Fruit fly (Drosophila melanogaster) whole organism, adult: ENCODE results near the gene Edem2.

Experiments used
- CG11617 ChIP-seq: fragments of 200-800 bp; sonication (Bioruptor generic); optimal IDR thresholded peaks from 2 replicates; lab custom pipeline; 2017; ENCODE audit warnings: mild to moderate bottlenecking, missing biosample characterization, missing genetic modification reagents, missing genetic modification characterization
- CG12768 ChIP-seq: fragments of 200-800 bp; sonication (Bioruptor generic); optimal IDR thresholded peaks from 2 replicates; lab custom pipeline; 2017; ENCODE audit warnings: missing biosample characterization, missing genetic modification characterization, mild to moderate bottlenecking, moderate library complexity, missing genetic modification reagents
- CG14711 ChIP-seq: fragments of 200-800 bp; sonication (Bioruptor generic); optimal IDR thresholded peaks from 2 replicates; lab custom pipeline; 2018; ENCODE audit warnings: missing biosample characterization, mild to moderate bottlenecking, missing genetic modification characterization, moderate library complexity
- CG1620 ChIP-seq: fragments of 200-800 bp; sonication (Bioruptor generic); optimal IDR thresholded peaks from 2 replicates; lab custom pipeline; 2016; ENCODE audit warnings: missing biosample characterization, missing genetic modification characterization
- CG33017 ChIP-seq: fragments of 200-800 bp; sonication (Bioruptor generic); optimal IDR thresholded peaks from 2 replicates; lab custom pipeline; 2018; ENCODE audit warnings: missing biosample characterization, mild to moderate bottlenecking, missing genetic modification characterization, moderate library complexity
- CG5204 ChIP-seq: fragments of 200-800 bp; sonication (Bioruptor generic); optimal IDR thresholded peaks from 2 replicates; lab custom pipeline; 2016; ENCODE audit warnings: missing biosample characterization, missing genetic modification characterization
- CG7045 ChIP-seq: fragments of 200-800 bp; sonication (Bioruptor generic); optimal IDR thresholded peaks from 2 replicates; lab custom pipeline; 2017; ENCODE audit warnings: missing biosample characterization, mild to moderate bottlenecking, missing genetic modification characterization
- CG7101 ChIP-seq: fragments of 200-800 bp; sonication (Bioruptor generic); optimal IDR thresholded peaks from 2 replicates; lab custom pipeline; 2018; ENCODE audit warnings: missing biosample characterization, mild to moderate bottlenecking, missing genetic modification characterization, moderate library complexity
- Clk ChIP-seq: fragments of 200-800 bp; sonication (Bioruptor generic); optimal IDR thresholded peaks from 2 replicates; lab custom pipeline; 2017; ENCODE audit warnings: missing biosample characterization, missing genetic modification characterization
- Crg-1 ChIP-seq: fragments of 200-800 bp; sonication (Bioruptor generic); optimal IDR thresholded peaks from 2 replicates; lab custom pipeline; 2016; ENCODE audit warnings: missing biosample characterization, missing genetic modification characterization
- Hr96 ChIP-seq: fragments of 200-800 bp; sonication (Bioruptor generic); optimal IDR thresholded peaks from 2 replicates; lab custom pipeline; 2016; ENCODE audit warnings: missing biosample characterization, missing genetic modification characterization
- Mnt ChIP-seq: fragments of 200-800 bp; sonication (Bioruptor generic); optimal IDR thresholded peaks from 2 replicates; lab custom pipeline; 2016; ENCODE audit warnings: missing biosample characterization, mild to moderate bottlenecking, missing genetic modification characterization
- bab1 ChIP-seq: fragments of 200-800 bp; sonication (Bioruptor generic); optimal IDR thresholded peaks from 3 replicates; lab custom pipeline; 2019; ENCODE audit warnings: missing biosample characterization, mild to moderate bottlenecking, missing genetic modification characterization, moderate library complexity
- cic ChIP-seq: fragments of 200-800 bp; sonication (Bioruptor generic); optimal IDR thresholded peaks from 2 replicates; lab custom pipeline; 2017; ENCODE audit warnings: missing biosample characterization, mild to moderate bottlenecking, missing genetic modification characterization, moderate library complexity
- cnc ChIP-seq, 2 experiments: fragments of >200 bp; optimal IDR thresholded peaks; 2 replicates each; lab custom pipeline; 2017
- kay ChIP-seq: fragments of 200-800 bp; sonication (Bioruptor generic); peaks from one replicate; lab custom pipeline; 2016; ENCODE audit warnings: missing biosample characterization, missing genetic modification characterization, borderline replicate concordance
- ovo ChIP-seq: fragments of 200-800 bp; sonication (Bioruptor generic); optimal IDR thresholded peaks from 2 replicates; lab custom pipeline; 2016; ENCODE audit warnings: missing biosample characterization, missing genetic modification characterization
- pad ChIP-seq: fragments of 200-800 bp; sonication (Bioruptor generic); optimal IDR thresholded peaks from 3 replicates; lab custom pipeline; 2017; ENCODE audit warnings: missing biosample characterization, missing genetic modification characterization, mild to moderate bottlenecking, moderate library complexity, missing genetic modification reagents
- tj ChIP-seq: fragments of 200-800 bp; sonication (Bioruptor generic); optimal IDR thresholded peaks from 3 replicates; lab custom pipeline; 2017; ENCODE audit warnings: missing biosample characterization, mild to moderate bottlenecking, missing genetic modification characterization, moderate library complexity
- toe ChIP-seq: fragments of 200-800 bp; sonication (Bioruptor generic); optimal IDR thresholded peaks from 2 replicates; lab custom pipeline; 2016; ENCODE audit warnings: missing biosample characterization, missing genetic modification characterization

Edem2 gene

dm6 chr2L:13205256-13205655 lies 13.3 kb downstream of the Edem2 start:
- TF ChIP-seq pad (GFP tag; lab: Kevin White, UChicago) (peak; percentile 22), cic (GFP tag; lab: Kevin White, UChicago) (peak; percentile 54), CG14711 (tag; lab: Kevin White, UChicago) (peak; percentile 36), ovo (GFP tag; lab: Kevin White, UChicago) (no peak), kay (GFP tag; lab: Kevin White, UChicago) (no peak), CG1620 (GFP tag; lab: Kevin White, UChicago) (peak; percentile 40), toe (GFP tag; lab: Kevin White, UChicago) (no peak), Mnt (GFP tag; lab: Kevin White, UChicago) (peak; percentile 72), Clk (GFP tag; lab: Kevin White, UChicago) (no peak), CG11617 (GFP tag; lab: Kevin White, UChicago) (peak; percentile 15), CG5204 (GFP tag; lab: Kevin White, UChicago) (no peak), tj (GFP tag; lab: Kevin White, UChicago) (peak; percentile 48), Hr96 (GFP tag; lab: Kevin White, UChicago) (no peak), bab1 (GFP tag; lab: Kevin White, UChicago) (no peak), cnc (optimal IDR thresholded peaks at IDR 0.05; lab: Kevin White, UChicago) (no peak), CG33017 (tag; lab: Kevin White, UChicago) (peak; percentile 30), CG12768 (GFP tag; lab: Kevin White, UChicago) (peak; percentile 64), Crg-1 (GFP tag; lab: Kevin White, UChicago) (peak; percentile 31), CG7101 (tag; lab: Kevin White, UChicago) (no peak), CG7045 (GFP tag; lab: Kevin White, UChicago) (peak; percentile 57)

dm6 chr2L:13206077-13206668 lies 14.2 kb downstream of the Edem2 start:
- TF ChIP-seq CG1620 (GFP tag; lab: Kevin White, UChicago): peak; percentile 41
- TF ChIP-seq pad (GFP tag; lab: Kevin White, UChicago): peak; percentile 72
- TF ChIP-seq CG12768 (GFP tag; lab: Kevin White, UChicago): peak; percentile 93
- TF ChIP-seq cnc (optimal IDR thresholded peaks at IDR 0.05; lab: Kevin White, UChicago): no peak
- TF ChIP-seq Hr96 (GFP tag; lab: Kevin White, UChicago): no peak
- TF ChIP-seq CG11617 (GFP tag; lab: Kevin White, UChicago): peak; percentile 22
- peak; percentile 1 for TF ChIP-seq toe (GFP tag; lab: Kevin White, UChicago)
- peak; percentile 30 for TF ChIP-seq tj (GFP tag; lab: Kevin White, UChicago)
- peak; percentile 40 for TF ChIP-seq Crg-1 (GFP tag; lab: Kevin White, UChicago)
- no peak for TF ChIP-seq Clk (GFP tag; lab: Kevin White, UChicago)
- peak; percentile 79 for TF ChIP-seq CG7045 (GFP tag; lab: Kevin White, UChicago)
- peak; percentile 23 for TF ChIP-seq bab1 (GFP tag; lab: Kevin White, UChicago)
- no peak for TF ChIP-seq ovo (GFP tag; lab: Kevin White, UChicago)
- peak; percentile 43 for TF ChIP-seq CG14711 (tag; lab: Kevin White, UChicago)
- TF ChIP-seq CG5204 (GFP tag; lab: Kevin White, UChicago): no peak
- peak; percentile 99 for TF ChIP-seq cic (GFP tag; lab: Kevin White, UChicago)
- peak; percentile 78 for TF ChIP-seq CG33017 (tag; lab: Kevin White, UChicago)
- TF ChIP-seq Mnt (GFP tag; lab: Kevin White, UChicago): peak; percentile 63
- TF ChIP-seq kay (GFP tag; lab: Kevin White, UChicago): no peak
- TF ChIP-seq CG7101 (tag; lab: Kevin White, UChicago): peak; percentile 51

dm6 chr2L:13206857-13207463 lies 15.0 kb downstream of the Edem2 start:
- TF ChIP-seq Mnt (GFP tag; lab: Kevin White, UChicago) (peak; percentile 79), kay (GFP tag; lab: Kevin White, UChicago) (peak; percentile 98), ovo (GFP tag; lab: Kevin White, UChicago) (peak; percentile 39), CG11617 (GFP tag; lab: Kevin White, UChicago) (no peak), CG33017 (tag; lab: Kevin White, UChicago) (no peak), CG7101 (tag; lab: Kevin White, UChicago) (peak; percentile 23), CG14711 (tag; lab: Kevin White, UChicago) (no peak), CG7045 (GFP tag; lab: Kevin White, UChicago) (peak; percentile 45), toe (GFP tag; lab: Kevin White, UChicago) (no peak), tj (GFP tag; lab: Kevin White, UChicago) (peak; percentile 91), pad (GFP tag; lab: Kevin White, UChicago) (no peak), CG12768 (GFP tag; lab: Kevin White, UChicago) (peak; percentile 9), CG5204 (GFP tag; lab: Kevin White, UChicago) (no peak), CG1620 (GFP tag; lab: Kevin White, UChicago) (no peak), cnc (optimal IDR thresholded peaks at IDR 0.05; lab: Kevin White, UChicago) (no peak), Clk (GFP tag; lab: Kevin White, UChicago) (no peak), cic (GFP tag; lab: Kevin White, UChicago) (peak; percentile 64), Crg-1 (GFP tag; lab: Kevin White, UChicago) (no peak), bab1 (GFP tag; lab: Kevin White, UChicago) (no peak), Hr96 (GFP tag; lab: Kevin White, UChicago) (no peak)

- peak; percentile 54 for TF ChIP-seq kay (GFP tag; lab: Kevin White, UChicago)
Observed at dm6 chr2L:13211764-13212265, 19.8 kb downstream of the Edem2 start, which contains the start of gene CG15482. Gene CG15482 (minus strand): TSS chr2L:13211814.
